Fruit fly (Drosophila melanogaster) whole organism, embryonic: ENCODE measurements around the gene Cks85A.

Experiments
- Bgb ChIP-seq: fragments of 200-800 bp; sonication (Bioruptor generic); IDR thresholded peaks from 2 replicates; pipeline ENCODE4 v1.3.6; 2022; ENCODE audit warnings: missing biosample characterization, missing genetic modification characterization; ENCODE audit not compliant: partially characterized antibody
- CG11504 ChIP-seq: fragments of 200-800 bp; sonication (Bioruptor generic); optimal IDR thresholded peaks from 3 replicates; lab custom pipeline; 2019; ENCODE audit warnings: missing biosample characterization, mild to moderate bottlenecking, missing genetic modification characterization, moderate library complexity
- CG11696 ChIP-seq: fragments of 200-800 bp; sonication (Bioruptor generic); IDR thresholded peaks from 2 replicates; pipeline ENCODE4 v1.3.6; 2022; ENCODE audit warnings: missing biosample characterization, missing genetic modification characterization
- CG1529 ChIP-seq: fragments of 200-800 bp; sonication (Bioruptor generic); optimal IDR thresholded peaks from 3 replicates; lab custom pipeline; 2018; ENCODE audit warnings: missing biosample characterization, missing genetic modification characterization
- CG17359 ChIP-seq: fragments of 200-800 bp; sonication (Bioruptor generic); optimal IDR thresholded peaks from 3 replicates; lab custom pipeline; 2018; ENCODE audit warnings: missing biosample characterization, mild to moderate bottlenecking, missing genetic modification characterization, moderate library complexity
- CG17361 ChIP-seq: fragments of 200-800 bp; sonication (Bioruptor generic); IDR thresholded peaks from 3 replicates; pipeline ENCODE4 v1.3.6; 2022; ENCODE audit warnings: missing biosample characterization, missing genetic modification characterization
- CG17802 ChIP-seq: fragments of 200-800 bp; sonication (Bioruptor generic); optimal IDR thresholded peaks from 2 replicates; lab custom pipeline; 2018; ENCODE audit warnings: missing biosample characterization, mild to moderate bottlenecking, missing genetic modification characterization, moderate library complexity
- CG18599 ChIP-seq: fragments of 200-800 bp; sonication (Bioruptor generic); optimal IDR thresholded peaks from 3 replicates; lab custom pipeline; 2017; ENCODE audit warnings: missing biosample characterization, missing genetic modification characterization, mild to moderate bottlenecking, moderate library complexity, missing genetic modification reagents
- CG18764 ChIP-seq: fragments of 200-800 bp; sonication (Bioruptor generic); optimal IDR thresholded peaks from 3 replicates; lab custom pipeline; 2016; ENCODE audit warnings: missing biosample characterization, missing genetic modification characterization
- CG2129 ChIP-seq: fragments of 200-800 bp; sonication (Bioruptor generic); IDR thresholded peaks from 2 replicates; pipeline ENCODE4 v1.3.6; 2022; ENCODE audit warnings: missing biosample characterization, missing genetic modification characterization; ENCODE audit not compliant: partially characterized antibody
- CG2712 ChIP-seq: fragments of 200-800 bp; optimal IDR thresholded peaks from 3 replicates; lab custom pipeline; 2019; ENCODE audit warnings: missing biosample characterization, mild to moderate bottlenecking, missing genetic modification characterization, moderate library complexity
- CG34422 ChIP-seq: fragments of 200-800 bp; sonication (Bioruptor generic); IDR thresholded peaks from 3 replicates; pipeline ENCODE4 v1.3.6; 2022; ENCODE audit warnings: missing biosample characterization, missing genetic modification characterization
- CG3847 ChIP-seq: fragments of 200-800 bp; sonication (Bioruptor generic); IDR thresholded peaks from 2 replicates; pipeline ENCODE4 v1.3.6; 2022; ENCODE audit warnings: missing biosample characterization, missing genetic modification characterization
- CG6813 ChIP-seq: fragments of 200-800 bp; sonication (Bioruptor generic); optimal IDR thresholded peaks from 2 replicates; lab custom pipeline; 2017; ENCODE audit warnings: missing biosample characterization, missing genetic modification characterization, mild to moderate bottlenecking, moderate library complexity, missing genetic modification reagents
- CG7987 ChIP-seq: fragments of 200-800 bp; sonication (Bioruptor generic); optimal IDR thresholded peaks from 2 replicates; lab custom pipeline; 2018; ENCODE audit warnings: missing biosample characterization, mild to moderate bottlenecking, missing genetic modification characterization, moderate library complexity
- CG8359 ChIP-seq: fragments of 200-800 bp; sonication (Bioruptor generic); optimal IDR thresholded peaks from 2 replicates; lab custom pipeline; 2017; ENCODE audit warnings: missing biosample characterization, mild to moderate bottlenecking, missing genetic modification characterization, borderline replicate concordance
- CHES-1-like ChIP-seq: fragments of 200-800 bp; sonication (Bioruptor generic); optimal IDR thresholded peaks from 2 replicates; lab custom pipeline; 2016; ENCODE audit warnings: missing biosample characterization, missing genetic modification characterization
- Chrac-16 ChIP-seq: fragments of 200-800 bp; sonication (Bioruptor generic); optimal IDR thresholded peaks from 3 replicates; lab custom pipeline; 2016; ENCODE audit warnings: missing biosample characterization, missing genetic modification characterization
- Hsf ChIP-seq: fragments of 200-800 bp; sonication (Bioruptor generic); optimal IDR thresholded peaks from 3 replicates; lab custom pipeline; 2016; ENCODE audit warnings: missing biosample characterization, missing genetic modification characterization
- MBD-R2 ChIP-seq: fragments of 200-800 bp; sonication (Bioruptor generic); IDR thresholded peaks from 2 replicates; pipeline ENCODE4 v1.3.6; 2022; ENCODE audit warnings: missing biosample characterization, missing genetic modification characterization
- MTF-1 ChIP-seq: fragments of 200-800 bp; sonication (Bioruptor generic); optimal IDR thresholded peaks from 2 replicates; lab custom pipeline; 2018; ENCODE audit warnings: missing biosample characterization, mild to moderate bottlenecking, missing genetic modification characterization, borderline replicate concordance
- Meics ChIP-seq: fragments of 200-800 bp; sonication (Bioruptor generic); optimal IDR thresholded peaks from 2 replicates; lab custom pipeline; 2017; ENCODE audit warnings: missing biosample characterization, mild to moderate bottlenecking, missing genetic modification characterization
- Nf-YB ChIP-seq: fragments of 200-800 bp; sonication (Bioruptor generic); optimal IDR thresholded peaks from 3 replicates; lab custom pipeline; 2019; ENCODE audit warnings: missing biosample characterization, mild to moderate bottlenecking, missing genetic modification characterization, moderate library complexity
- Oli ChIP-seq: fragments of 200-800 bp; sonication (Bioruptor generic); optimal IDR thresholded peaks from 2 replicates; lab custom pipeline; 2018; ENCODE audit warnings: missing biosample characterization, mild to moderate bottlenecking, missing genetic modification characterization, moderate library complexity
- Sry-β ChIP-seq: fragments of 200-800 bp; sonication (Bioruptor generic); optimal IDR thresholded peaks from 2 replicates; lab custom pipeline; 2018; ENCODE audit warnings: missing biosample characterization, mild to moderate bottlenecking, missing genetic modification characterization, moderate library complexity
- gem ChIP-seq: fragments of 200-800 bp; sonication (Bioruptor generic); optimal IDR thresholded peaks from 2 replicates; lab custom pipeline; 2019; ENCODE audit warnings: missing biosample characterization, mild to moderate bottlenecking, missing genetic modification characterization, moderate library complexity
- gsb ChIP-seq: fragments of 200-800 bp; sonication (Bioruptor generic); IDR thresholded peaks from 2 replicates; pipeline ENCODE4 v1.3.6; 2022; ENCODE audit warnings: missing biosample characterization, missing genetic modification characterization
- insv ChIP-seq, 2 experiments: fragments of 200-800 bp; sonication (Bioruptor generic); optimal IDR thresholded peaks; 3 replicates each; lab custom pipeline; 2016 to 2018; ENCODE audit warnings: missing biosample characterization in 2 of 2, missing genetic modification characterization in 2 of 2
- inv ChIP-seq: fragments of 200-800 bp; sonication (Bioruptor generic); IDR thresholded peaks from 2 replicates; pipeline ENCODE4 v1.3.6; 2022; ENCODE audit warnings: missing biosample characterization, missing genetic modification characterization; ENCODE audit not compliant: partially characterized antibody
- jumu ChIP-seq: fragments of 200-800 bp; sonication (Bioruptor generic); optimal IDR thresholded peaks from 3 replicates; lab custom pipeline; 2016; ENCODE audit warnings: missing biosample characterization, missing genetic modification characterization
- ken ChIP-seq: fragments of 200-800 bp; sonication (Bioruptor generic); IDR thresholded peaks from 3 replicates; pipeline ENCODE4 v1.3.6; 2022; ENCODE audit warnings: missing biosample characterization, missing genetic modification characterization
- lov ChIP-seq, 2 experiments: fragments of 200-800 bp in 1 of 2; fragments of >200 bp in 1 of 2; sonication (Bioruptor generic) in 1 of 2; IDR thresholded peaks in 1 of 2; optimal IDR thresholded peaks in 1 of 2; 2 replicates in 1 of 2; 3 replicates in 1 of 2; pipeline versions ENCODE4 v1.3.6 to Lab custom; 2017 to 2022; ENCODE audit warnings: missing biosample characterization in 1 of 2, missing genetic modification characterization in 1 of 2
- nmo ChIP-seq: fragments of 200-800 bp; sonication (Bioruptor generic); optimal IDR thresholded peaks from 2 replicates; lab custom pipeline; 2018; ENCODE audit warnings: missing biosample characterization, mild to moderate bottlenecking, missing genetic modification characterization, moderate library complexity
- pho ChIP-seq: fragments of 200-800 bp; sonication (Bioruptor generic); optimal IDR thresholded peaks from 2 replicates; lab custom pipeline; 2016; ENCODE audit warnings: missing biosample characterization, missing genetic modification characterization
- ranshi ChIP-seq: fragments of 200-800 bp; sonication (Bioruptor generic); IDR thresholded peaks from 2 replicates; pipeline ENCODE4 v1.3.6; 2022; ENCODE audit warnings: missing biosample characterization, missing genetic modification characterization
- row ChIP-seq: fragments of 200-800 bp; sonication (Bioruptor generic); IDR thresholded peaks from 3 replicates; pipeline ENCODE4 v1.3.6; 2022; ENCODE audit warnings: missing biosample characterization, missing genetic modification characterization
- tgo ChIP-seq: fragments of 200-800 bp; sonication (Bioruptor generic); IDR thresholded peaks from 3 replicates; pipeline ENCODE4 v1.3.6; 2022; ENCODE audit warnings: missing biosample characterization, missing genetic modification characterization
- tx ChIP-seq: fragments of 200-800 bp; sonication (Bioruptor generic); optimal IDR thresholded peaks from 2 replicates; lab custom pipeline; 2016; ENCODE audit warnings: missing biosample characterization, missing genetic modification characterization
- wek ChIP-seq: fragments of 200-800 bp; sonication (Bioruptor generic); optimal IDR thresholded peaks from 3 replicates; lab custom pipeline; 2018; ENCODE audit warnings: missing biosample characterization, mild to moderate bottlenecking, missing genetic modification characterization, moderate library complexity
- z ChIP-seq: fragments of 200-800 bp; sonication (Bioruptor generic); IDR thresholded peaks from 3 replicates; pipeline ENCODE4 v1.3.6; 2022; ENCODE audit warnings: missing biosample characterization, missing genetic modification characterization

Cks85A gene

DNA sequence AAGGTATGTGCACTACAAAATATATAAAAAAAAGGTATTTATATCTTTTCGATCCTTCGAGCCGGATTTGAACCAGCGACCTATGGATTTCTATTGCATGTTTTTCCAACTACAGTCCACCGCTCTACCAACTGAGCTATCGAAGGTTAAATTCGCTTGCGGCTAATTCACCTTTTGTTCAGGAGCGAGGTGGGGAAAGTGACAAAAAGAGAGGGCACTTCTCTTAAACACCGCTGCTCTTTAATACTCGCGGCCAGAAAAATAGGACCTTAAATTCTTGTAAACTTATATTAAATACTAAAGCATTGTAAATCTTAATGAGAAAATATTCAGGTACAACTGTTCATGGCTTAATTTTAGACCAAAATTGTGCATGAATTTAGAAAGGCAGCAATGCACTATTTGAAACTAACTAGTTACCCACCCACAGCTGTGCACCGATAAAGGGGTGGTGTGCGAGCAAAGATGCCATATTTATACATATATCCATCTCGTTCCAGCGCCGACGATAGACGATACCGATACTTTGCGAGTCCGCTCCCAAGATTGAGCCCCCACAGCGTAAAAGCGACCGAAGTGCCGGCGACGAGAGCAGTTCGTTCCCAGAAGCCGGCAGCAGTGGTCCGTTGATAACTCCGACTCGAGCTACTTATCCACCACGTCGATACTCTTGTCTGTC, 49.1 kb downstream of the Cks85A start (continued):
- peak; percentile 99 for TF ChIP-seq gem (tag; lab: Kevin White, UChicago)
- peak; percentile 97 for TF ChIP-seq jumu (GFP tag; lab: Kevin White, UChicago)
- TF ChIP-seq Sry-β = peak; percentile 74
- TF ChIP-seq Meics (GFP tag; lab: Kevin White, UChicago) = peak; percentile 98
- TF ChIP-seq tx (GFP tag; lab: Kevin White, UChicago) = peak; percentile 96
- TF ChIP-seq row (GFP tag; lab: Robert Waterston, UW) = peak; percentile 97
- peak; percentile 94 for TF ChIP-seq CG18764 (GFP tag; lab: Kevin White, UChicago)
- peak; percentile 80; the same call in 2 of the 3 replicates for TF ChIP-seq z (GFP tag; lab: Robert Waterston, UW)
- TF ChIP-seq CG17802 = peak; percentile 87
- peak; percentile 66 for TF ChIP-seq Bgb (GFP tag; lab: Robert Waterston, UW)
- peak; percentile 97 for TF ChIP-seq CG1529 (GFP tag; lab: Kevin White, UChicago)
- TF ChIP-seq nmo (GFP tag; lab: Kevin White, UChicago) = peak; percentile 98
- peak; percentile 99 for TF ChIP-seq CG18599 (GFP tag; lab: Kevin White, UChicago)
- TF ChIP-seq Nf-YB = peak; percentile 89
- TF ChIP-seq insv (GFP tag; optimal IDR thresholded peaks at IDR 0.05; lab: Kevin White, UChicago) = peak; percentile 53 to 81
- peak; percentile 96 for TF ChIP-seq ken
- peak; percentile 96 for TF ChIP-seq tgo (GFP tag; lab: Robert Waterston, UW)
- TF ChIP-seq ranshi (GFP tag; lab: Robert Waterston, UW) = peak; percentile 96
- TF ChIP-seq CG11504 (tag; lab: Kevin White, UChicago) = peak; percentile 97
- TF ChIP-seq inv (GFP tag; lab: Robert Waterston, UW) = peak; percentile 21
- TF ChIP-seq MTF-1 (GFP tag; lab: Kevin White, UChicago) = peak; percentile 96
- peak; percentile 99 for TF ChIP-seq CG2712 (tag; lab: Kevin White, UChicago)
- peak; percentile 98 for TF ChIP-seq CG17359 (tag; lab: Kevin White, UChicago)
- TF ChIP-seq CG34422 (GFP tag; lab: Robert Waterston, UW) = peak; percentile 97
- TF ChIP-seq CG2129 (GFP tag; lab: Robert Waterston, UW) = 0 out of 2 replicates have a peak, but pooled peaks have one; percentile 48
- TF ChIP-seq MBD-R2 (GFP tag; lab: Robert Waterston, UW) = peak; percentile 92
- peak; percentile 98 for TF ChIP-seq Hsf (GFP tag; lab: Kevin White, UChicago)
- peak; percentile 99 for TF ChIP-seq CG6813 (GFP tag; lab: Kevin White, UChicago)
- TF ChIP-seq Oli (tag; lab: Kevin White, UChicago) = peak; percentile 98
- TF ChIP-seq wek (GFP tag; lab: Kevin White, UChicago) = peak; percentile 94
- TF ChIP-seq CG11696 (GFP tag; lab: Robert Waterston, UW) = peak; percentile 100
- TF ChIP-seq pho (GFP tag; lab: Kevin White, UChicago) = peak; percentile 97
- TF ChIP-seq CG7987 = peak; percentile 96
- TF ChIP-seq CG17361 (GFP tag; lab: Robert Waterston, UW) = peak; percentile 93
- TF ChIP-seq CG3847 = peak; percentile 95
- peak; percentile 92 for TF ChIP-seq CG8359 (GFP tag; lab: Kevin White, UChicago)
- no peak for TF ChIP-seq lov (optimal IDR thresholded peaks at IDR 0.05; lab: Kevin White, UChicago)
- peak; percentile 94 for TF ChIP-seq lov (GFP tag; IDR thresholded peaks at IDR 0.05; lab: Robert Waterston, UW)
- TF ChIP-seq gsb (GFP tag; lab: Robert Waterston, UW) = peak; percentile 87
- TF ChIP-seq Chrac-16 (GFP tag; lab: Kevin White, UChicago) = peak; percentile 97
- peak; percentile 96 for TF ChIP-seq CHES-1-like (GFP tag; lab: Kevin White, UChicago)
